Worm (Caenorhabditis elegans) whole organism, young adult: ENCODE data around the gene moma-1.
A peak's percentile ranks its signal among the peaks of the same experiment; 100 is the strongest.

ENCODE experiments used
- B0336.3 ChIP-seq: fragments of 200-800 bp; sonication (Bioruptor generic); IDR thresholded peaks from 2 replicates; pipeline ENCODE4 v1.3.6; 2022; ENCODE audit warnings: missing genetic modification characterization, missing compliant biosample characterization
- F10E7.11 ChIP-seq: sonication (generic microtip); optimal IDR thresholded peaks from 2 replicates; lab custom pipeline; 2017; ENCODE audit warnings: mild to moderate bottlenecking, missing genetic modification characterization, moderate library complexity, missing compliant biosample characterization
- F37B4.10 ChIP-seq: fragments of 200-800 bp; sonication (Bioruptor generic); IDR thresholded peaks from 2 replicates; pipeline ENCODE4 v1.3.6; 2022; ENCODE audit warnings: missing genetic modification characterization, missing compliant biosample characterization
- T07F8.4 ChIP-seq: sonication (generic microtip); optimal IDR thresholded peaks from 2 replicates; lab custom pipeline; 2016; ENCODE audit warnings: mild to moderate bottlenecking, missing genetic modification characterization, moderate library complexity, missing compliant biosample characterization
- Y53F4B.3 ChIP-seq: fragments of 200-800 bp; sonication (Bioruptor generic); IDR thresholded peaks from 2 replicates; pipeline ENCODE4 v1.3.6; 2022; ENCODE audit warnings: missing genetic modification reagents, missing genetic modification characterization, missing compliant biosample characterization
- Y53G8AR.9 ChIP-seq: fragments of 200-800 bp; sonication (Bioruptor generic); conservative IDR thresholded peaks from 2 replicates; pipeline ENCODE4 v1.3.6; 2022; ENCODE audit warnings: missing genetic modification reagents, missing genetic modification characterization, missing compliant biosample characterization
- Y79H2A.3 ChIP-seq: fragments of 200-800 bp; sonication (Bioruptor generic); conservative IDR thresholded peaks from 2 replicates; pipeline ENCODE4 v1.3.6; 2022; ENCODE audit warnings: missing genetic modification reagents, missing genetic modification characterization, missing compliant biosample characterization
- Y95B8A.8 ChIP-seq: fragments of 200-800 bp; sonication (Bioruptor generic); IDR thresholded peaks from 2 replicates; pipeline ENCODE4 v1.3.6; 2022; ENCODE audit warnings: missing genetic modification reagents, missing genetic modification characterization, missing compliant biosample characterization
- attf-5 ChIP-seq: fragments of 200-800 bp; sonication (Bioruptor generic); optimal IDR thresholded peaks from 2 replicates; lab custom pipeline; 2018; ENCODE audit warnings: mild to moderate bottlenecking, missing genetic modification characterization, missing compliant biosample characterization
- ceh-100 ChIP-seq: fragments of 200-800 bp; sonication (Bioruptor generic); IDR thresholded peaks from 2 replicates; pipeline ENCODE4 v1.3.6; 2022; ENCODE audit warnings: missing genetic modification reagents, missing genetic modification characterization, missing compliant biosample characterization
- ceh-79 ChIP-seq: sonication (generic microtip); optimal IDR thresholded peaks from 2 replicates; lab custom pipeline; 2017; ENCODE audit warnings: mild to moderate bottlenecking, missing genetic modification characterization, missing compliant biosample characterization
- ceh-91 ChIP-seq: fragments of 200-800 bp; sonication (Bioruptor generic); IDR thresholded peaks from 2 replicates; pipeline ENCODE4 v1.3.6; 2022; ENCODE audit warnings: missing genetic modification reagents, missing genetic modification characterization, missing compliant biosample characterization
- chd-7 ChIP-seq: sonication (generic microtip); optimal IDR thresholded peaks from 2 replicates; lab custom pipeline; 2016; ENCODE audit warnings: mild to moderate bottlenecking, missing genetic modification characterization, moderate library complexity, missing compliant biosample characterization
- dox-1 ChIP-seq: fragments of 200-800 bp; sonication (Bioruptor generic); IDR thresholded peaks from 2 replicates; pipeline ENCODE4 v1.3.6; 2022; ENCODE audit warnings: missing genetic modification reagents, missing genetic modification characterization, missing compliant biosample characterization
- dpff-1 ChIP-seq: sonication (generic microtip); optimal IDR thresholded peaks from 2 replicates; lab custom pipeline; 2017; ENCODE audit warnings: mild to moderate bottlenecking, missing genetic modification characterization, missing compliant biosample characterization
- efl-1 ChIP-seq: fragments of 150-350 bp; optimal IDR thresholded peaks from 2 replicates; lab custom pipeline; 2014; ENCODE audit warnings: missing biosample characterization, missing genetic modification reagents, missing genetic modification characterization
- egrh-3 ChIP-seq: fragments of 200-800 bp; sonication (Bioruptor generic); IDR thresholded peaks from 2 replicates; pipeline ENCODE4 v1.3.6; 2022; ENCODE audit warnings: missing genetic modification reagents, missing genetic modification characterization, missing compliant biosample characterization
- ekl-4 ChIP-seq: fragments of 200-800 bp; sonication (Bioruptor generic); IDR thresholded peaks from 2 replicates; pipeline ENCODE4 v1.3.6; 2022; ENCODE audit warnings: missing genetic modification reagents, missing genetic modification characterization, missing compliant biosample characterization
- gei-17 ChIP-seq: fragments of 200-800 bp; sonication (Bioruptor generic); optimal IDR thresholded peaks from 2 replicates; lab custom pipeline; 2018; ENCODE audit warnings: mild to moderate bottlenecking, missing genetic modification characterization, missing compliant biosample characterization
- him-1 ChIP-seq: sonication (generic microtip); optimal IDR thresholded peaks from 2 replicates; lab custom pipeline; 2016; ENCODE audit warnings: missing genotype, missing genetic modification reagents, missing genetic modification characterization, missing compliant biosample characterization
- hmg-1.2 ChIP-seq: fragments of 200-800 bp; sonication (Bioruptor generic); IDR thresholded peaks from 2 replicates; pipeline ENCODE4 v1.3.6; 2022; ENCODE audit warnings: missing genetic modification reagents, missing genetic modification characterization, missing compliant biosample characterization
- hmg-20 ChIP-seq: fragments of 200-800 bp; sonication (Bioruptor generic); IDR thresholded peaks from 2 replicates; pipeline ENCODE4 v1.3.6; 2022; ENCODE audit warnings: missing genetic modification reagents, missing genetic modification characterization, missing compliant biosample characterization
- hsf-1 ChIP-seq: fragments of 200-800 bp; sonication (Bioruptor generic); IDR thresholded peaks from 2 replicates; pipeline ENCODE4 v1.3.6; 2022; ENCODE audit warnings: missing genetic modification reagents, missing genetic modification characterization, missing compliant biosample characterization
- lag-1 ChIP-seq: fragments of 200-800 bp; sonication (Bioruptor generic); IDR thresholded peaks from 2 replicates; pipeline ENCODE4 v1.3.6; 2022; ENCODE audit warnings: missing genetic modification reagents, missing genetic modification characterization, missing compliant biosample characterization
- let-526 ChIP-seq: fragments of 200-800 bp; sonication (Bioruptor generic); IDR thresholded peaks from 2 replicates; pipeline ENCODE4 v1.3.6; 2022; ENCODE audit warnings: missing genetic modification reagents, missing genetic modification characterization, missing compliant biosample characterization
- lin-40 ChIP-seq: sonication (generic microtip); optimal IDR thresholded peaks from 2 replicates; lab custom pipeline; 2016; ENCODE audit warnings: missing genetic modification characterization, mild to moderate bottlenecking, missing compliant biosample characterization, missing genotype, missing genetic modification reagents
- lin-54 ChIP-seq: fragments of 200-800 bp; sonication (Bioruptor generic); optimal IDR thresholded peaks from 2 replicates; lab custom pipeline; 2018; ENCODE audit warnings: mild to moderate bottlenecking, missing genetic modification characterization, missing compliant biosample characterization
- lir-1 ChIP-seq: fragments of 200-800 bp; sonication (Bioruptor generic); conservative IDR thresholded peaks from 2 replicates; pipeline ENCODE4 v1.3.6; 2022; ENCODE audit warnings: missing genetic modification reagents, missing genetic modification characterization, missing compliant biosample characterization
- madf-3 ChIP-seq: fragments of 200-800 bp; sonication (Bioruptor generic); IDR thresholded peaks from 2 replicates; pipeline ENCODE4 v1.3.6; 2022; ENCODE audit warnings: missing genetic modification reagents, missing genetic modification characterization, missing compliant biosample characterization
- madf-6 ChIP-seq: fragments of 200-800 bp; sonication (Bioruptor generic); IDR thresholded peaks from 2 replicates; pipeline ENCODE4 v1.3.6; 2022; ENCODE audit warnings: missing genetic modification reagents, missing genetic modification characterization, missing compliant biosample characterization
- mcd-1 ChIP-seq: fragments of 200-800 bp; sonication (Bioruptor generic); IDR thresholded peaks from 2 replicates; pipeline ENCODE4 v1.3.6; 2022; ENCODE audit warnings: missing genetic modification reagents, missing genetic modification characterization, missing compliant biosample characterization
- mes-4 ChIP-seq: sonication (generic microtip); optimal IDR thresholded peaks from 2 replicates; lab custom pipeline; 2016; ENCODE audit warnings: missing genotype, missing genetic modification characterization, missing compliant biosample characterization
- mxl-1 ChIP-seq: sonication (generic microtip); optimal IDR thresholded peaks from 2 replicates; lab custom pipeline; 2016; ENCODE audit warnings: missing genetic modification characterization, missing compliant biosample characterization
- nhr-80 ChIP-seq: sonication (generic microtip); optimal IDR thresholded peaks from 2 replicates; lab custom pipeline; 2016; ENCODE audit warnings: missing genetic modification characterization, missing compliant biosample characterization
- pha-4 ChIP-seq: fragments of 150-350 bp; sonication (generic microtip); optimal IDR thresholded peaks from 2 replicates; lab custom pipeline; 2014; ENCODE audit warnings: missing biosample characterization, missing genetic modification reagents, missing genetic modification characterization
- rec-8 ChIP-seq, 2 experiments: sonication (generic microtip); optimal IDR thresholded peaks; 2 replicates each; lab custom pipeline; 2016; ENCODE audit warnings: mild to moderate bottlenecking in 2 of 2, missing genetic modification characterization in 2 of 2, missing genetic modification reagents in 2 of 2, missing genotype in 2 of 2, missing biosample characterization in 1 of 2, missing compliant biosample characterization in 1 of 2, moderate library complexity in 1 of 2
- sdz-38 ChIP-seq: sonication (generic microtip); optimal IDR thresholded peaks from 2 replicates; lab custom pipeline; 2016; ENCODE audit warnings: missing genotype, missing genetic modification characterization, missing compliant biosample characterization
- sea-2 ChIP-seq: fragments of 200-800 bp; sonication (Bioruptor generic); IDR thresholded peaks from 2 replicates; pipeline ENCODE4 v1.3.6; 2022; ENCODE audit warnings: missing genetic modification characterization, missing compliant biosample characterization
- snpc-3.4 ChIP-seq: sonication (generic microtip); optimal IDR thresholded peaks from 2 replicates; lab custom pipeline; 2017; ENCODE audit warnings: missing genetic modification characterization, mild to moderate bottlenecking, missing compliant biosample characterization, antibody characterized with exemption, moderate library complexity, missing genotype, missing genetic modification reagents
- tbp1 ChIP-seq: fragments of 200-800 bp; sonication (Bioruptor generic); optimal IDR thresholded peaks from 2 replicates; lab custom pipeline; 2018; ENCODE audit warnings: mild to moderate bottlenecking, missing genetic modification characterization, missing compliant biosample characterization
- unc-130 ChIP-seq: sonication (generic microtip); optimal IDR thresholded peaks from 2 replicates; lab custom pipeline; 2016; ENCODE audit warnings: missing genetic modification reagents, missing genetic modification characterization, missing compliant biosample characterization
- xnd-1 ChIP-seq: sonication (generic microtip); optimal IDR thresholded peaks from 2 replicates; lab custom pipeline; 2016; ENCODE audit warnings: missing genotype, missing genetic modification reagents, missing genetic modification characterization, missing compliant biosample characterization
- zim-3 ChIP-seq: sonication (generic microtip); optimal IDR thresholded peaks from 2 replicates; lab custom pipeline; 2017; ENCODE audit warnings: mild to moderate bottlenecking, missing genetic modification characterization, moderate library complexity, missing compliant biosample characterization
- ztf-22 ChIP-seq: fragments of 200-800 bp; sonication (Bioruptor generic); optimal IDR thresholded peaks from 2 replicates; lab custom pipeline; 2018; ENCODE audit warnings: mild to moderate bottlenecking, missing genetic modification characterization, moderate library complexity, missing compliant biosample characterization
- ztf-3 ChIP-seq: fragments of 200-800 bp; sonication (Bioruptor generic); optimal IDR thresholded peaks from 2 replicates; lab custom pipeline; 2018; ENCODE audit warnings: mild to moderate bottlenecking, missing genetic modification characterization, missing compliant biosample characterization

moma-1 gene

ce11 chrIII:901600-902250 lies 49.5 kb upstream of the moma-1 start (continued):
- TF ChIP-seq F37B4.10 (GFP tag; lab: Robert Waterston, UW), result no peak
- no peak for TF ChIP-seq dpff-1 (tag; lab: Kevin White, UChicago)
- TF ChIP-seq ztf-3 (GFP tag; lab: Kevin White, UChicago), result no peak
- peak; percentile 25 for TF ChIP-seq lin-40 (tag; lab: Kevin White, UChicago)
- TF ChIP-seq mes-4 (tag; lab: Kevin White, UChicago), result no peak
- TF ChIP-seq snpc-3.4 (tag; lab: Kevin White, UChicago), result no peak
- no peak for TF ChIP-seq Y95B8A.8
- TF ChIP-seq Y53F4B.3 (GFP tag; lab: Robert Waterston, UW), result no peak
- no peak for TF ChIP-seq let-526 (GFP tag; lab: Robert Waterston, UW)
- no peak for TF ChIP-seq chd-7 (tag; lab: Kevin White, UChicago)
- TF ChIP-seq gei-17, result no peak
- TF ChIP-seq zim-3, result no peak
- no peak for TF ChIP-seq egrh-3 (GFP tag; lab: Robert Waterston, UW)
- no peak for TF ChIP-seq lir-1 (GFP tag; lab: Robert Waterston, UW)
- peak; percentile 41 for TF ChIP-seq lin-54 (GFP tag; lab: Kevin White, UChicago)
- TF ChIP-seq rec-8 (tag; optimal IDR thresholded peaks at IDR 0.05; lab: Kevin White, UChicago), result no peak
- TF ChIP-seq unc-130 (GFP tag; lab: Kevin White, UChicago), result no peak
- TF ChIP-seq pha-4 (tag; lab: Kevin White, UChicago), result no peak
- no peak for TF ChIP-seq attf-5 (GFP tag; lab: Kevin White, UChicago)
- TF ChIP-seq tbp1 (GFP tag; lab: Kevin White, UChicago), result no peak
- no peak for TF ChIP-seq sea-2 (GFP tag; lab: Robert Waterston, UW)
- TF ChIP-seq hmg-20 (GFP tag; lab: Robert Waterston, UW), result no peak
- no peak for TF ChIP-seq T07F8.4
- TF ChIP-seq efl-1 (GFP tag; lab: Kevin White, UChicago), result peak; percentile 57
- no peak for TF ChIP-seq ceh-79 (tag; lab: Kevin White, UChicago)

- TF ChIP-seq ekl-4 (GFP tag; lab: Robert Waterston, UW), result peak; percentile 33; the same call in 1 of the 2 replicates
- TF ChIP-seq nhr-80, result no peak
- 0 out of 2 replicates have a peak, but pooled peaks have one; percentile 9 for TF ChIP-seq ceh-100
- peak; percentile 68; the same call in 1 of the 2 replicates for TF ChIP-seq madf-3 (GFP tag; lab: Robert Waterston, UW)
- 0 out of 2 replicates have a peak, but pooled peaks have one; percentile 8 for TF ChIP-seq hmg-1.2 (GFP tag; lab: Robert Waterston, UW)
Observed at ce11 chrIII:901148-901547, 49.0 kb upstream of the moma-1 start, which contains the start of gene sucl-2. TSS of gene sucl-2 (minus strand) at chrIII:901412.

- TF ChIP-seq ceh-79 (tag; lab: Kevin White, UChicago) (no peak), ceh-100 (peak; percentile 44; the same call in 1 of the 2 replicates), ztf-22 (GFP tag; lab: Kevin White, UChicago) (no peak), him-1 (tag; lab: Kevin White, UChicago) (peak; percentile 39), mxl-1 (tag; lab: Kevin White, UChicago) (no peak), hsf-1 (GFP tag; lab: Robert Waterston, UW) (peak; percentile 45; the same call in 1 of the 2 replicates), F10E7.11 (tag; lab: Kevin White, UChicago) (peak; percentile 20), Y79H2A.3 (GFP tag; lab: Robert Waterston, UW) (0 out of 2 replicates have a peak, but pooled peaks have one; percentile 49), ekl-4 (GFP tag; lab: Robert Waterston, UW) (peak; percentile 57; the same call in 1 of the 2 replicates), B0336.3 (GFP tag; lab: Robert Waterston, UW) (peak; percentile 46; the same call in 1 of the 2 replicates), sdz-38 (tag; lab: Kevin White, UChicago) (no peak), dox-1 (0 out of 2 replicates have a peak, but pooled peaks have one; percentile 27), Y53G8AR.9 (GFP tag; lab: Robert Waterston, UW) (0 out of 2 replicates have a peak, but pooled peaks have one; percentile 62), ceh-91 (GFP tag; lab: Robert Waterston, UW) (0 out of 2 replicates have a peak, but pooled peaks have one; percentile 9), lir-1 (GFP tag; lab: Robert Waterston, UW) (no peak), madf-3 (GFP tag; lab: Robert Waterston, UW) (no peak), xnd-1 (tag; lab: Kevin White, UChicago) (no peak), mcd-1 (GFP tag; lab: Robert Waterston, UW) (0 out of 2 replicates have a peak, but pooled peaks have one; percentile 36), madf-6 (peak; percentile 30; the same call in 1 of the 2 replicates), lag-1 (GFP tag; lab: Robert Waterston, UW) (no peak)
Observed at ce11 chrIII:900134-900533, 47.9 kb upstream of the moma-1 start.
